Worm (Caenorhabditis elegans) whole organism, mixed stage, embryonic: ENCODE measurements around the gene E02H1.5.

Source experiments
- drap-1 ChIP-seq: fragments of 200-800 bp; sonication (Bioruptor generic); optimal IDR thresholded peaks from 3 replicates; lab custom pipeline; 2018; ENCODE audit warnings: mild to moderate bottlenecking, missing genetic modification characterization, missing compliant biosample characterization
- elt-3 ChIP-seq: fragments of 150-350 bp; optimal IDR thresholded peaks from 2 replicates; lab custom pipeline; 2014; ENCODE audit warnings: missing biosample characterization, missing genetic modification characterization
- nhr-237 ChIP-seq: fragments of 150-350 bp; optimal IDR thresholded peaks from 2 replicates; lab custom pipeline; 2014; ENCODE audit warnings: missing biosample characterization, missing genetic modification characterization
- nhr-28 ChIP-seq: fragments of 150-350 bp; optimal IDR thresholded peaks from 2 replicates; lab custom pipeline; 2014; ENCODE audit warnings: missing biosample characterization, missing genetic modification characterization
- pha-4 ChIP-seq: fragments of 150-350 bp; optimal IDR thresholded peaks from 2 replicates; lab custom pipeline; 2018; ENCODE audit warnings: missing biosample characterization, missing genetic modification reagents, missing genetic modification characterization
- sem-2 ChIP-seq: fragments of 200-800 bp; sonication (Bioruptor generic); optimal IDR thresholded peaks from 2 replicates; lab custom pipeline; 2018; ENCODE audit warnings: mild to moderate bottlenecking, missing genetic modification characterization, missing compliant biosample characterization
- snpc-4 ChIP-seq: fragments of 150-350 bp; optimal IDR thresholded peaks from 2 replicates; lab custom pipeline; 2014; ENCODE audit warnings: missing biosample characterization, missing genetic modification characterization
- unc-39 ChIP-seq: fragments of 150-350 bp; optimal IDR thresholded peaks from 2 replicates; lab custom pipeline; 2014; ENCODE audit warnings: missing biosample characterization, missing genetic modification characterization
- unc-62 ChIP-seq: fragments of 150-350 bp; optimal IDR thresholded peaks from 2 replicates; lab custom pipeline; 2014; ENCODE audit warnings: missing biosample characterization, missing genetic modification reagents, missing genetic modification characterization

- no peak for TF ChIP-seq nhr-237 (tag; lab: Kevin White, UChicago)
- no peak for TF ChIP-seq unc-62 (GFP tag; lab: Kevin White, UChicago)
- no peak for TF ChIP-seq nhr-28 (tag; lab: Kevin White, UChicago)
- TF ChIP-seq drap-1: no peak
- TF ChIP-seq sem-2 (GFP tag; lab: Kevin White, UChicago): no peak
- no peak for TF ChIP-seq snpc-4 (tag; lab: Kevin White, UChicago)
- no peak for TF ChIP-seq pha-4
- TF ChIP-seq elt-3: no peak
- no peak for TF ChIP-seq unc-39 (tag; lab: Kevin White, UChicago)
Measured at ce11 chrII:9550718-9551117, 44.3 kb upstream of the E02H1.5 start, which contains the start of gene sra-6.
